Worm (Caenorhabditis elegans) whole organism, midembryonic: Measurements from ENCODE around the gene Y49G5B.1.

ENCODE experiments used
- T22C8.4 ChIP-seq: fragments of 200-800 bp; sonication (Bioruptor generic); IDR thresholded peaks from 2 replicates; pipeline ENCODE4 v1.3.6; 2022; ENCODE audit warnings: missing genetic modification characterization, missing compliant biosample characterization
- cog-1 ChIP-seq: sonication (generic microtip); optimal IDR thresholded peaks from 2 replicates; lab custom pipeline; 2016; ENCODE audit warnings: missing genetic modification characterization, missing compliant biosample characterization
- flt-1 ChIP-seq: fragments of 200-800 bp; sonication (Bioruptor generic); IDR thresholded peaks from 2 replicates; pipeline ENCODE4 v1.3.6; 2022; ENCODE audit warnings: missing genetic modification characterization, missing compliant biosample characterization
- klf-2 ChIP-seq: fragments of 200-800 bp; sonication (Bioruptor generic); conservative IDR thresholded peaks from 2 replicates; pipeline ENCODE4 v1.3.6; 2022; ENCODE audit warnings: missing genetic modification reagents, missing genetic modification characterization, missing compliant biosample characterization
- med-1 ChIP-seq: sonication (generic microtip); optimal IDR thresholded peaks from 2 replicates; lab custom pipeline; 2017; ENCODE audit warnings: missing genetic modification characterization, mild to moderate bottlenecking, missing compliant biosample characterization, antibody characterized with exemption, missing genetic modification reagents; ENCODE audit not compliant: insufficient read depth
- ref-1 ChIP-seq: fragments of 200-800 bp; sonication (Bioruptor generic); conservative IDR thresholded peaks from 2 replicates; pipeline ENCODE4 v1.3.6; 2022; ENCODE audit warnings: missing genetic modification reagents, missing genetic modification characterization, missing compliant biosample characterization
- tab-1 ChIP-seq: fragments of 200-800 bp; sonication (Bioruptor generic); IDR thresholded peaks from 2 replicates; pipeline ENCODE4 v1.3.6; 2022; ENCODE audit warnings: missing genetic modification characterization, missing compliant biosample characterization
- ztf-23 ChIP-seq: fragments of 200-800 bp; sonication (Bioruptor generic); IDR thresholded peaks from 2 replicates; pipeline ENCODE4 v1.3.6; 2022; ENCODE audit warnings: missing genetic modification reagents, missing genetic modification characterization, missing compliant biosample characterization
- ztf-29 ChIP-seq: fragments of 200-800 bp; sonication (Bioruptor generic); IDR thresholded peaks from 2 replicates; pipeline ENCODE4 v1.3.6; 2022; ENCODE audit warnings: missing genetic modification reagents, missing genetic modification characterization, missing compliant biosample characterization

Gene Y49G5B.1

ce11 chrV:5274974-5275373 lies 51.8 kb downstream of the Y49G5B.1 start:
- TF ChIP-seq flt-1 (GFP tag; lab: Robert Waterston, UW) (0 out of 2 replicates have a peak, but pooled peaks have one; percentile 14), ref-1 (no peak), T22C8.4 (GFP tag; lab: Robert Waterston, UW) (no peak), med-1 (no peak), ztf-29 (GFP tag; lab: Robert Waterston, UW) (no peak), ztf-23 (GFP tag; lab: Robert Waterston, UW) (no peak), cog-1 (tag; lab: Kevin White, UChicago) (no peak), klf-2 (GFP tag; lab: Robert Waterston, UW) (no peak), tab-1 (GFP tag; lab: Robert Waterston, UW) (0 out of 2 replicates have a peak, but pooled peaks have one; percentile 26)

- TF ChIP-seq tab-1 (GFP tag; lab: Robert Waterston, UW) (no peak), flt-1 (GFP tag; lab: Robert Waterston, UW) (no peak), cog-1 (tag; lab: Kevin White, UChicago) (no peak), ztf-29 (GFP tag; lab: Robert Waterston, UW) (no peak), ztf-23 (GFP tag; lab: Robert Waterston, UW) (no peak), T22C8.4 (GFP tag; lab: Robert Waterston, UW) (no peak), med-1 (no peak), ref-1 (no peak), klf-2 (GFP tag; lab: Robert Waterston, UW) (no peak)
Observed at ce11 chrV:5275426-5276007, 52.4 kb downstream of the Y49G5B.1 start.

ce11 chrV:5278001-5278400 lies 54.8 kb downstream of the Y49G5B.1 start, which contains the start of gene B0238.9:
Gene B0238.9, minus strand, starts transcription at chrV:5278101.
- TF ChIP-seq T22C8.4 (GFP tag; lab: Robert Waterston, UW) (no peak), tab-1 (GFP tag; lab: Robert Waterston, UW) (no peak), flt-1 (GFP tag; lab: Robert Waterston, UW) (no peak)
